Worm (Caenorhabditis elegans): ENCODE results near the gene T23B5.3.

Gene T23B5.3

DNA sequence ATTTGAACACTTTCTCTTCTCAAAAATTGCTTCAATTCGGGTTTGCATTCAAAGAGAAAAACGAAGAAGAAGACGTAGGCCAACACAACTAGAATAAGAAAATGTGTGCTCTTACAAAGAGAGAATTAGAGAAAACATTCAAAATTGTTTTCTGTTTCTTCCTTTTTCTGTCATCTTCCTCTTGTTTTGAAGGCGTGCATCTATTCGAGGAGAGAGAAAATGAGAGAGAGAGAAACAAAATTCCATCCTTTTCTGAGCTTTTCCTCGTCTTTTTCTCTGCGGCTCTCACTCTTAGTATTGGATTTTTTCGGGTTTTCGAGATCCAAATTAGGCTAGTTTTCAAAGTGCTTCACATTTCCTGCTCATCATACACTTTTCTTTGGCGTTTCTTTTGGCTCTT is 36.9 kb upstream of the T23B5.3 start (continued):
- TF ChIP-seq sup-37 (GFP tag; optimal IDR thresholded peaks at IDR 0.05) (no peak), zag-1 (tag; optimal IDR thresholded peaks at IDR 0.05) (peak; percentile 74), lin-14 (GFP tag; optimal IDR thresholded peaks at IDR 0.05) (peak; percentile 95), ama-1 (optimal IDR thresholded peaks at IDR 0.05) (no peak), fkh-8 (tag; optimal IDR thresholded peaks at IDR 0.05) (peak; percentile 71)

DNA sequence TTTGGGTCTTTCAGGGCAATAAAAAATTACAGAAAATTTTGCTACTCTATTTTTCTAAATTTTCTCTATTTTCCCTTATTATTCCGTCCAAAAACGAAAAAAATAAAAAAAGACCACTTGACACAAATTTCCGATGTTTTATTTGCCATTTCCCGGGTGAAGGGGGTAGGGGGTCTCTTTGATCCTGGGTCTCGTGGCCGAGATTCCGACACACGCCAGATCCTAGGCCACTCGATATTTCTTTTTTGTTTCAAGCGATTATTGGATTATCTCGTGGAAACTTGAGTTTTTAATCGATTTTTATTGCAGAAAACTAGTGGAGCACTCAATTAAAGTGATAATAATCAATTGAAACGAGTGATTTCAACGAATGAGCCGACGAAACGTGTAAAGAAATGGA is 35.4 kb upstream of the T23B5.3 start, which contains the start of the genes wdfy-3 and C26H9A.4:
Gene wdfy-3, plus strand, starts transcription at position 308 of the 400 bp plus-strand sequence.
Gene C26H9A.4, plus strand, starts transcription at position 317 of the 400 bp plus-strand sequence.
- peak; percentile 31 for TF ChIP-seq blmp-1 (tag; optimal IDR thresholded peaks at IDR 0.05)
- no peak for TF ChIP-seq aly-2 (tag; optimal IDR thresholded peaks at IDR 0.05)
- no peak for TF ChIP-seq nhr-84 (tag; optimal IDR thresholded peaks at IDR 0.05)
- TF ChIP-seq nhr-28 (tag; optimal IDR thresholded peaks at IDR 0.05) = no peak
- TF ChIP-seq efl-1 (optimal IDR thresholded peaks at IDR 0.05) = peak; percentile 29 to 31
- peak; percentile 8 to 24 for TF ChIP-seq efl-1 (GFP tag; optimal IDR thresholded peaks at IDR 0.05 in 1 of 2)
- no peak for TF ChIP-seq aha-1 (tag; optimal IDR thresholded peaks at IDR 0.05)
- TF ChIP-seq mab-9 (GFP tag; IDR thresholded peaks at IDR 0.05) = no peak
- TF ChIP-seq hlh-4 (tag; optimal IDR thresholded peaks at IDR 0.05) = no peak
- peak; percentile 27 for TF ChIP-seq nhr-71 (tag; optimal IDR thresholded peaks at IDR 0.05)
- peak; percentile 48 for TF ChIP-seq ceh-90 (tag; optimal IDR thresholded peaks at IDR 0.05)
- TF ChIP-seq lir-3 (tag; optimal IDR thresholded peaks at IDR 0.05; ENCODE audit: poor library complexity) = peak; percentile 39
- TF ChIP-seq fkh-8 (tag; optimal IDR thresholded peaks at IDR 0.05) = peak; percentile 14
- no peak for TF ChIP-seq ztf-11 (tag; optimal IDR thresholded peaks at IDR 0.05)
- peak in 1 of 2 experiments; percentile 8 for TF ChIP-seq lin-35 (GFP tag; optimal IDR thresholded peaks at IDR 0.05)
- no peak for TF ChIP-seq C04F5.9 (tag; optimal IDR thresholded peaks at IDR 0.05)
- no peak for TF ChIP-seq Y116A8C.19 (tag; optimal IDR thresholded peaks at IDR 0.05; ENCODE audit: borderline replicate concordance)
- TF ChIP-seq sptf-1 (tag; optimal IDR thresholded peaks at IDR 0.05) = no peak
- TF ChIP-seq elt-3 (tag; optimal IDR thresholded peaks at IDR 0.05) = peak in 1 of 6 experiments; percentile 9
- TF ChIP-seq rnt-1 (tag; optimal IDR thresholded peaks at IDR 0.05) = peak; percentile 81
- no peak for TF ChIP-seq lin-14 (GFP tag; optimal IDR thresholded peaks at IDR 0.05)
- no peak for TF ChIP-seq lin-15B (tag; optimal IDR thresholded peaks at IDR 0.05)
- no peak for TF ChIP-seq snu-23 (GFP tag; optimal IDR thresholded peaks at IDR 0.05)
- TF ChIP-seq unc-86 (tag; optimal IDR thresholded peaks at IDR 0.05) = no peak
- TF ChIP-seq efl-3 (GFP tag; optimal IDR thresholded peaks at IDR 0.05) = no peak
- TF ChIP-seq zip-4 (GFP tag; optimal IDR thresholded peaks at IDR 0.05) = no peak
- no peak for TF ChIP-seq ces-1 (GFP tag; optimal IDR thresholded peaks at IDR 0.05)
- no peak for TF ChIP-seq mef-2 (tag; optimal IDR thresholded peaks at IDR 0.05)
- TF ChIP-seq ets-5 (GFP tag; IDR thresholded peaks at IDR 0.05) = no peak
- TF ChIP-seq unc-98 (GFP tag; IDR thresholded peaks at IDR 0.05) = no peak
- peak; percentile 9 for TF ChIP-seq tbx-2 (tag; optimal IDR thresholded peaks at IDR 0.05)
- TF ChIP-seq unc-62 (GFP tag; optimal IDR thresholded peaks at IDR 0.05) = no peak
- TF ChIP-seq dpl-1 (GFP tag; optimal IDR thresholded peaks at IDR 0.05) = peak in 2 of 3 experiments; percentile 32 to 33
- no peak for TF ChIP-seq F16B12.6 (tag; optimal IDR thresholded peaks at IDR 0.05)
- TF ChIP-seq nhr-90 (tag; optimal IDR thresholded peaks at IDR 0.05; ENCODE audit: poor library complexity) = peak; percentile 14
- no peak for TF ChIP-seq nhr-76 (tag; optimal IDR thresholded peaks at IDR 0.05)
- TF ChIP-seq skn-1 (tag; optimal IDR thresholded peaks at IDR 0.05) = peak; percentile 17
- no peak for TF ChIP-seq hlh-17 (GFP tag; optimal IDR thresholded peaks at IDR 0.05; ENCODE audit: borderline replicate concordance)
- peak in 1 of 2 experiments; percentile 37 for TF ChIP-seq lsy-2 (tag; optimal IDR thresholded peaks at IDR 0.05)
- no peak for TF ChIP-seq fkh-10 (GFP tag; optimal IDR thresholded peaks at IDR 0.05)
- TF ChIP-seq nhr-77 (tag; optimal IDR thresholded peaks at IDR 0.05) = no peak
- no peak for TF ChIP-seq irx-1 (tag; optimal IDR thresholded peaks at IDR 0.05)
- peak; percentile 31 for TF ChIP-seq mep-1 (tag; optimal IDR thresholded peaks at IDR 0.05)
- TF ChIP-seq isw-1 (GFP tag; IDR thresholded peaks at IDR 0.05) = no peak
- no peak for TF ChIP-seq unc-30 (tag; optimal IDR thresholded peaks at IDR 0.05)

Data from whole organism, L1 larva.